Fruit fly (Drosophila melanogaster) whole organism, embryonic: ENCODE data around the gene CG17344.

Experiments used
- Abd-B ChIP-seq: fragments of 200-800 bp; sonication (Bioruptor generic); optimal IDR thresholded peaks from 2 replicates; lab custom pipeline; 2018; ENCODE audit warnings: missing biosample characterization, mild to moderate bottlenecking, missing genetic modification characterization, moderate library complexity
- B-H2 ChIP-seq: fragments of 200-800 bp; sonication (Bioruptor generic); optimal IDR thresholded peaks from 2 replicates; lab custom pipeline; 2018; ENCODE audit warnings: missing biosample characterization, mild to moderate bottlenecking, missing genetic modification characterization
- Bgb ChIP-seq: fragments of 200-800 bp; sonication (Bioruptor generic); IDR thresholded peaks from 2 replicates; pipeline ENCODE4 v1.3.6; 2022; ENCODE audit warnings: missing biosample characterization, missing genetic modification characterization; ENCODE audit not compliant: partially characterized antibody
- CG10366 ChIP-seq: fragments of 200-800 bp; sonication (Bioruptor generic); IDR thresholded peaks from 2 replicates; pipeline ENCODE4 v1.3.6; 2022; ENCODE audit warnings: missing biosample characterization, missing genetic modification characterization
- CG12942 ChIP-seq: fragments of 200-800 bp; sonication (Bioruptor generic); optimal IDR thresholded peaks from 3 replicates; lab custom pipeline; 2016; ENCODE audit warnings: missing biosample characterization, missing genetic modification characterization
- CG13123 ChIP-seq: fragments of 200-800 bp; sonication (Bioruptor generic); optimal IDR thresholded peaks from 2 replicates; lab custom pipeline; 2016; ENCODE audit warnings: missing biosample characterization, missing genetic modification characterization
- CG13624 ChIP-seq: fragments of 200-800 bp; sonication (Bioruptor generic); optimal IDR thresholded peaks from 2 replicates; lab custom pipeline; 2016; ENCODE audit warnings: missing biosample characterization, missing genetic modification characterization
- CG16779 ChIP-seq: fragments of 200-800 bp; sonication (Bioruptor generic); IDR thresholded peaks from 2 replicates; pipeline ENCODE4 v1.3.6; 2022; ENCODE audit warnings: missing biosample characterization, missing genetic modification characterization
- CG16813 ChIP-seq: fragments of 200-800 bp; sonication (Bioruptor generic); IDR thresholded peaks from 3 replicates; pipeline ENCODE4 v1.3.6; 2022; ENCODE audit warnings: missing biosample characterization, missing genetic modification characterization; ENCODE audit not compliant: partially characterized antibody
- CG2116 ChIP-seq: fragments of 200-800 bp; sonication (Bioruptor generic); optimal IDR thresholded peaks from 3 replicates; lab custom pipeline; 2018; ENCODE audit warnings: missing biosample characterization, mild to moderate bottlenecking, missing genetic modification characterization
- CG2199 ChIP-seq: fragments of 200-800 bp; sonication (Bioruptor generic); IDR thresholded peaks from 3 replicates; pipeline ENCODE4 v1.3.6; 2022; ENCODE audit warnings: missing biosample characterization, missing genetic modification characterization
- CG34422 ChIP-seq: fragments of 200-800 bp; sonication (Bioruptor generic); IDR thresholded peaks from 3 replicates; pipeline ENCODE4 v1.3.6; 2022; ENCODE audit warnings: missing biosample characterization, missing genetic modification characterization
- CG42726 ChIP-seq: fragments of 200-800 bp; sonication (Bioruptor generic); IDR thresholded peaks from 2 replicates; pipeline ENCODE4 v1.3.6; 2022; ENCODE audit warnings: missing biosample characterization, missing genetic modification characterization; ENCODE audit not compliant: partially characterized antibody
- CG4328 ChIP-seq: fragments of 200-800 bp; sonication (Bioruptor generic); optimal IDR thresholded peaks from 3 replicates; lab custom pipeline; 2017; ENCODE audit warnings: missing biosample characterization, missing genetic modification reagents, missing genetic modification characterization
- CG6813 ChIP-seq: fragments of 200-800 bp; sonication (Bioruptor generic); optimal IDR thresholded peaks from 2 replicates; lab custom pipeline; 2017; ENCODE audit warnings: missing biosample characterization, missing genetic modification characterization, mild to moderate bottlenecking, moderate library complexity, missing genetic modification reagents
- CG7839 ChIP-seq: fragments of 200-800 bp; sonication (Bioruptor generic); optimal IDR thresholded peaks from 3 replicates; lab custom pipeline; 2018; ENCODE audit warnings: missing biosample characterization, mild to moderate bottlenecking, missing genetic modification characterization, moderate library complexity
- CG9727 ChIP-seq: fragments of 200-800 bp; sonication (Bioruptor generic); optimal IDR thresholded peaks from 3 replicates; lab custom pipeline; 2017; ENCODE audit warnings: missing biosample characterization, mild to moderate bottlenecking, missing genetic modification characterization
- CG9876 ChIP-seq: fragments of 200-800 bp; sonication (Bioruptor generic); optimal IDR thresholded peaks from 2 replicates; lab custom pipeline; 2016; ENCODE audit warnings: missing biosample characterization, missing genetic modification characterization
- CrebB ChIP-seq: fragments of 200-800 bp; sonication (Bioruptor generic); optimal IDR thresholded peaks from 3 replicates; lab custom pipeline; 2018; ENCODE audit warnings: missing biosample characterization, mild to moderate bottlenecking, missing genetic modification characterization
- Dll ChIP-seq: fragments of 200-800 bp; sonication (Bioruptor generic); IDR thresholded peaks from 4 replicates; pipeline ENCODE4 v1.3.6; 2022; ENCODE audit warnings: missing biosample characterization, missing genetic modification characterization; ENCODE audit not compliant: partially characterized antibody
- Dref ChIP-seq: fragments of 200-800 bp; sonication (Bioruptor generic); IDR thresholded peaks from 2 replicates; pipeline ENCODE4 v1.3.6; 2022; ENCODE audit warnings: missing biosample characterization, missing genetic modification characterization
- Ets97D ChIP-seq: fragments of 200-800 bp; sonication (Bioruptor generic); optimal IDR thresholded peaks from 3 replicates; lab custom pipeline; 2016; ENCODE audit warnings: missing biosample characterization, missing genetic modification characterization
- Hr78 ChIP-seq, 2 experiments: fragments of 200-800 bp in 1 of 2; fragments of >200 bp in 1 of 2; sonication (Bioruptor generic) in 1 of 2; optimal IDR thresholded peaks; 2 replicates each; lab custom pipeline; 2017 to 2019; ENCODE audit warnings: missing biosample characterization in 2 of 2, missing genetic modification characterization in 2 of 2, mild to moderate bottlenecking in 1 of 2, moderate library complexity in 1 of 2
- Lhr ChIP-seq: fragments of 200-800 bp; sonication (Bioruptor generic); optimal IDR thresholded peaks from 3 replicates; lab custom pipeline; 2017; ENCODE audit warnings: mild to moderate bottlenecking, missing biosample characterization, missing genetic modification reagents, missing genetic modification characterization
- Mad ChIP-seq: fragments of 200-800 bp; sonication (Bioruptor generic); optimal IDR thresholded peaks from 2 replicates; lab custom pipeline; 2016; ENCODE audit warnings: missing biosample characterization, missing genetic modification characterization
- Nf-YA ChIP-seq: fragments of 200-800 bp; sonication (Bioruptor generic); IDR thresholded peaks from 2 replicates; pipeline ENCODE4 v1.3.6; 2022; ENCODE audit warnings: missing biosample characterization, missing genetic modification characterization
- PHDP ChIP-seq: fragments of 200-800 bp; sonication (Bioruptor generic); optimal IDR thresholded peaks from 3 replicates; lab custom pipeline; 2018; ENCODE audit warnings: missing biosample characterization, mild to moderate bottlenecking, missing genetic modification characterization, moderate library complexity
- Rfx ChIP-seq: fragments of 200-800 bp; sonication (Bioruptor generic); IDR thresholded peaks from 2 replicates; pipeline ENCODE4 v1.3.6; 2022; ENCODE audit warnings: missing biosample characterization, missing genetic modification characterization
- Side ChIP-seq: fragments of 200-800 bp; sonication (Bioruptor generic); optimal IDR thresholded peaks from 2 replicates; lab custom pipeline; 2016; ENCODE audit warnings: missing biosample characterization, missing genetic modification characterization
- Sox100B ChIP-seq: fragments of 200-800 bp; sonication (Bioruptor generic); optimal IDR thresholded peaks from 3 replicates; lab custom pipeline; 2018; ENCODE audit warnings: missing biosample characterization, mild to moderate bottlenecking, missing genetic modification characterization
- ac ChIP-seq: fragments of 200-800 bp; sonication (Bioruptor generic); optimal IDR thresholded peaks from 3 replicates; lab custom pipeline; 2017; ENCODE audit warnings: missing biosample characterization, mild to moderate bottlenecking, missing genetic modification characterization
- al ChIP-seq: fragments of 200-800 bp; sonication (Bioruptor generic); IDR thresholded peaks from 2 replicates; pipeline ENCODE4 v1.3.6; 2022; ENCODE audit warnings: missing biosample characterization, missing genetic modification characterization
- bbx ChIP-seq: fragments of 200-800 bp; sonication (Bioruptor generic); IDR thresholded peaks from 2 replicates; pipeline ENCODE4 v1.3.6; 2022; ENCODE audit warnings: missing biosample characterization, missing genetic modification characterization; ENCODE audit not compliant: partially characterized antibody
- chinmo ChIP-seq: fragments of 200-800 bp; sonication (Bioruptor generic); IDR thresholded peaks from 4 replicates; pipeline ENCODE4 v1.3.6; 2022; ENCODE audit warnings: missing biosample characterization, missing genetic modification characterization; ENCODE audit not compliant: partially characterized antibody
- dm ChIP-seq: fragments of 200-800 bp; sonication (Bioruptor generic); optimal IDR thresholded peaks from 3 replicates; lab custom pipeline; 2016; ENCODE audit warnings: missing biosample characterization, missing genetic modification characterization
- fd3F ChIP-seq: fragments of 200-800 bp; sonication (Bioruptor generic); optimal IDR thresholded peaks from 2 replicates; lab custom pipeline; 2018; ENCODE audit warnings: missing biosample characterization, mild to moderate bottlenecking, missing genetic modification characterization, moderate library complexity
- fru ChIP-seq: fragments of >200 bp; optimal IDR thresholded peaks from 2 replicates; lab custom pipeline; 2017
- hb ChIP-seq: fragments of 200-800 bp; sonication (Bioruptor generic); IDR thresholded peaks from 3 replicates; pipeline ENCODE4 v1.3.6; 2022; ENCODE audit warnings: missing biosample characterization, missing genetic modification characterization; ENCODE audit not compliant: partially characterized antibody
- ind ChIP-seq: fragments of 200-800 bp; sonication (Bioruptor generic); optimal IDR thresholded peaks from 3 replicates; lab custom pipeline; 2016; ENCODE audit warnings: missing biosample characterization, missing genetic modification characterization
- jigr1 ChIP-seq: fragments of 200-800 bp; sonication (Bioruptor generic); IDR thresholded peaks from 3 replicates; pipeline ENCODE4 v1.3.6; 2022; ENCODE audit warnings: missing biosample characterization, missing genetic modification characterization
- kah ChIP-seq: fragments of 200-800 bp; sonication (Bioruptor generic); optimal IDR thresholded peaks from 2 replicates; lab custom pipeline; 2018; ENCODE audit warnings: missing biosample characterization, mild to moderate bottlenecking, missing genetic modification characterization
- ken ChIP-seq: fragments of 200-800 bp; sonication (Bioruptor generic); IDR thresholded peaks from 3 replicates; pipeline ENCODE4 v1.3.6; 2022; ENCODE audit warnings: missing biosample characterization, missing genetic modification characterization
- lilli ChIP-seq: fragments of 200-800 bp; sonication (Bioruptor generic); optimal IDR thresholded peaks from 3 replicates; lab custom pipeline; 2016; ENCODE audit warnings: missing biosample characterization, missing genetic modification characterization
- lola ChIP-seq, 3 experiments: fragments of >200 bp in 2 of 3; fragments of 200-800 bp in 1 of 3; sonication (Bioruptor generic) in 1 of 3; optimal IDR thresholded peaks; 2 replicates each; lab custom pipeline; 2017 to 2019; ENCODE audit warnings: missing biosample characterization in 3 of 3, missing genetic modification characterization in 3 of 3, mild to moderate bottlenecking in 1 of 3, moderate library complexity in 1 of 3
- sd ChIP-seq: fragments of 200-800 bp; sonication (Bioruptor generic); optimal IDR thresholded peaks from 3 replicates; lab custom pipeline; 2018; ENCODE audit warnings: missing biosample characterization, mild to moderate bottlenecking, missing genetic modification characterization, moderate library complexity
- seq ChIP-seq: fragments of 200-800 bp; sonication (Bioruptor generic); IDR thresholded peaks from 2 replicates; pipeline ENCODE4 v1.3.6; 2022; ENCODE audit warnings: missing biosample characterization, missing genetic modification characterization
- shn ChIP-seq: fragments of 200-800 bp; sonication (Bioruptor generic); optimal IDR thresholded peaks from 3 replicates; lab custom pipeline; 2016; ENCODE audit warnings: missing biosample characterization, missing genetic modification characterization
- trem ChIP-seq: fragments of 200-800 bp; optimal IDR thresholded peaks from 3 replicates; lab custom pipeline; 2019; ENCODE audit warnings: missing biosample characterization, mild to moderate bottlenecking, missing genetic modification characterization, moderate library complexity
- wdn ChIP-seq: fragments of 200-800 bp; sonication (Bioruptor generic); IDR thresholded peaks from 2 replicates; pipeline ENCODE4 v1.3.6; 2022; ENCODE audit warnings: missing biosample characterization, missing genetic modification characterization

Gene CG17344

DNA sequence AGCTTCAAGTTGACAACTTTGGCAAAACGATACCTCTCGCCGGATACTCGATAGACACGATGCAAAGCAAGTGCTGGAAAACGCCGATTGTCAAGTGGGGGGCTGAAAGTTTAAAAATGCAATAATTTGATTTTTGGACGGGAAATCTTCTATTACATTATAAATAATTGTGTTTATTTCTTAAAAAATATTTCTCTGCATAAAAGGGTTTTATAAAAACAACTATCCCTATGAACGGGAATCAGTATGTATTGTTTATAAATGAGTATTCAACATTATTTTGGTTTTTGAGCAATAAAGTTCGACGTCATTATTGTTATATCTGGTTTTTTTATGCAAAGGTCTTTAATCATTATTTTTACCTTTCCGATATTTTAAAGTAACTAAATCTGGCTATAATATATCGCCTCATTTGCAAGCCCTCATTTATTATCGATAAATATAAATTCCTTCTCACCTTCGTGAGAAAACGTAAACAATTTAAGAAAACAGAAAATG lies 30.1 kb downstream of the CG17344 start, which contains the start of the genes AsnRS and DCTN6-p27 (continued):
- peak; percentile 51 for TF ChIP-seq CG4328 (GFP tag; lab: Kevin White, UChicago)
- peak; percentile 57 for TF ChIP-seq CG13624 (GFP tag; lab: Kevin White, UChicago)
- TF ChIP-seq lilli = peak; percentile 84
- TF ChIP-seq seq (GFP tag; lab: Robert Waterston, UW) = peak; percentile 34; the same call in 1 of the 2 replicates
- TF ChIP-seq sd (tag; lab: Kevin White, UChicago) = peak; percentile 99
- TF ChIP-seq CG10366 (GFP tag; lab: Robert Waterston, UW) = peak; percentile 62
- TF ChIP-seq Sox100B (GFP tag; lab: Kevin White, UChicago) = no peak
- TF ChIP-seq lola (GFP tag; optimal IDR thresholded peaks at IDR 0.05; lab: Kevin White, UChicago) = peak in 1 of 3 experiments; percentile 65
- TF ChIP-seq bbx = peak; percentile 59
- peak; percentile 6 for TF ChIP-seq Side (GFP tag; lab: Kevin White, UChicago)
- TF ChIP-seq dm = peak; percentile 58
- TF ChIP-seq fd3F (GFP tag; lab: Kevin White, UChicago) = peak; percentile 56
- TF ChIP-seq Nf-YA = no peak; the same call in 1 of the 2 replicates
- peak; percentile 57 for TF ChIP-seq PHDP (tag; lab: Kevin White, UChicago)
- peak; percentile 59 for TF ChIP-seq Mad
- peak; percentile 40; the same call in 1 of the 2 replicates for TF ChIP-seq CG16779 (GFP tag; lab: Robert Waterston, UW)
- TF ChIP-seq CG9727 (GFP tag; lab: Kevin White, UChicago) = peak; percentile 64
- TF ChIP-seq Dref (GFP tag; lab: Robert Waterston, UW) = peak; percentile 61
- TF ChIP-seq CG7839 (tag; lab: Kevin White, UChicago) = peak; percentile 72
- TF ChIP-seq Hr78 (GFP tag; optimal IDR thresholded peaks at IDR 0.05; lab: Kevin White, UChicago) = no peak
- TF ChIP-seq CG16813 (GFP tag; lab: Robert Waterston, UW) = peak; percentile 79
- TF ChIP-seq Dll = peak; percentile 85
- no peak for TF ChIP-seq CrebB
- peak; percentile 25; the same call in 1 of the 3 replicates for TF ChIP-seq jigr1
- 0 out of 3 replicates have a peak, but pooled peaks have one; percentile 57 for TF ChIP-seq CG34422
- TF ChIP-seq Bgb (GFP tag; lab: Robert Waterston, UW) = peak; percentile 39
- TF ChIP-seq wdn = 0 out of 2 replicates have a peak, but pooled peaks have one; percentile 19
- peak; percentile 82 for TF ChIP-seq Rfx (GFP tag; lab: Robert Waterston, UW)
- no peak for TF ChIP-seq CG6813 (GFP tag; lab: Kevin White, UChicago)
- peak; percentile 85 for TF ChIP-seq B-H2 (GFP tag; lab: Kevin White, UChicago)
- peak; percentile 67; the same call in 2 of the 3 replicates for TF ChIP-seq ken (GFP tag; lab: Robert Waterston, UW)
- TF ChIP-seq chinmo (GFP tag; lab: Robert Waterston, UW) = peak; percentile 76; the same call in 2 of the 4 replicates
- TF ChIP-seq CG12942 = peak; percentile 36
- peak; percentile 79 for TF ChIP-seq ind (GFP tag; lab: Kevin White, UChicago)
- peak; percentile 65 for TF ChIP-seq Abd-B (GFP tag; lab: Kevin White, UChicago)
- peak; percentile 74 for TF ChIP-seq Ets97D (GFP tag; lab: Kevin White, UChicago)
- TF ChIP-seq ac = peak; percentile 39
- peak; percentile 82 for TF ChIP-seq CG2116 (GFP tag; lab: Kevin White, UChicago)
- peak; percentile 19 for TF ChIP-seq Lhr (GFP tag; lab: Kevin White, UChicago)
- peak; percentile 62 for TF ChIP-seq CG13123 (GFP tag; lab: Kevin White, UChicago)
- TF ChIP-seq fru (lab: Kevin White, UChicago) = no peak
- no peak for TF ChIP-seq kah (GFP tag; lab: Kevin White, UChicago)
- TF ChIP-seq shn (GFP tag; lab: Kevin White, UChicago) = peak; percentile 22
- TF ChIP-seq hb (GFP tag; lab: Robert Waterston, UW) = peak; percentile 80; the same call in 1 of the 3 replicates
- peak; percentile 49; the same call in 1 of the 2 replicates for TF ChIP-seq CG42726 (GFP tag; lab: Robert Waterston, UW)
- TF ChIP-seq CG9876 (GFP tag; lab: Kevin White, UChicago) = no peak
- TF ChIP-seq trem (tag; lab: Kevin White, UChicago) = peak; percentile 68
- TF ChIP-seq CG2199 (GFP tag; lab: Robert Waterston, UW) = peak; percentile 60; the same call in 1 of the 3 replicates
- TF ChIP-seq al = peak; percentile 33; the same call in 1 of the 2 replicates
